Fruit fly (Drosophila melanogaster) whole organism, embryonic: ENCODE data around the gene hog.

Source experiments
- CG2712 ChIP-seq: fragments of 200-800 bp; optimal IDR thresholded peaks from 3 replicates; lab custom pipeline; 2019; ENCODE audit warnings: missing biosample characterization, mild to moderate bottlenecking, missing genetic modification characterization, moderate library complexity
- CG2875 ChIP-seq: fragments of 200-800 bp; sonication (Bioruptor generic); optimal IDR thresholded peaks from 2 replicates; lab custom pipeline; 2017; ENCODE audit warnings: missing biosample characterization, mild to moderate bottlenecking, missing genetic modification characterization, missing genetic modification reagents
- CG6689 ChIP-seq: fragments of 200-800 bp; sonication (Bioruptor generic); IDR thresholded peaks from 2 replicates; pipeline ENCODE4 v1.3.6; 2022; ENCODE audit warnings: missing biosample characterization, missing genetic modification characterization
- Dfd ChIP-seq, 2 experiments: fragments of >200 bp; optimal IDR thresholded peaks; 2 replicates each; lab custom pipeline; 2017; ENCODE audit warnings: missing biosample characterization in 2 of 2, missing genetic modification characterization in 2 of 2
- HHEX ChIP-seq: fragments of 200-800 bp; sonication (Bioruptor generic); optimal IDR thresholded peaks from 3 replicates; lab custom pipeline; 2017; ENCODE audit warnings: missing biosample characterization, mild to moderate bottlenecking, missing genetic modification characterization, missing genetic modification reagents
- Hsf ChIP-seq: fragments of 200-800 bp; sonication (Bioruptor generic); optimal IDR thresholded peaks from 3 replicates; lab custom pipeline; 2016; ENCODE audit warnings: missing biosample characterization, missing genetic modification characterization
- Max ChIP-seq: fragments of 200-800 bp; sonication (Bioruptor generic); optimal IDR thresholded peaks from 2 replicates; lab custom pipeline; 2016; ENCODE audit warnings: missing biosample characterization, mild to moderate bottlenecking, missing genetic modification characterization
- NC2β ChIP-seq: fragments of 200-800 bp; sonication (Bioruptor generic); optimal IDR thresholded peaks from 2 replicates; lab custom pipeline; 2016; ENCODE audit warnings: missing biosample characterization, missing genetic modification characterization
- Sin3A ChIP-seq: fragments of >200 bp; optimal IDR thresholded peaks from 2 replicates; lab custom pipeline; 2018
- Ssrp ChIP-seq: fragments of 200-800 bp; sonication (Bioruptor generic); optimal IDR thresholded peaks from 2 replicates; lab custom pipeline; 2018; ENCODE audit warnings: missing biosample characterization, mild to moderate bottlenecking, missing genetic modification characterization, moderate library complexity
- Trl ChIP-seq, 3 experiments: fragments of >200 bp in 2 of 3; fragments of 200-800 bp in 1 of 3; sonication (Bioruptor generic) in 1 of 3; optimal IDR thresholded peaks; 2 replicates in 1 of 3; 3 replicates in 2 of 3; lab custom pipeline; 2016 to 2017; ENCODE audit warnings: missing biosample characterization in 1 of 3, missing genetic modification characterization in 1 of 3
- br ChIP-seq: fragments of >200 bp; optimal IDR thresholded peaks from 2 replicates; lab custom pipeline; 2017
- cwo ChIP-seq: fragments of 200-800 bp; sonication (Bioruptor generic); optimal IDR thresholded peaks from 3 replicates; lab custom pipeline; 2017; ENCODE audit warnings: missing biosample characterization, missing genetic modification characterization, mild to moderate bottlenecking, moderate library complexity, missing genetic modification reagents
- nom ChIP-seq: fragments of 200-800 bp; sonication (Bioruptor generic); optimal IDR thresholded peaks from 2 replicates; lab custom pipeline; 2017; ENCODE audit warnings: missing biosample characterization, missing genetic modification characterization, mild to moderate bottlenecking, moderate library complexity, missing genetic modification reagents

- TF ChIP-seq cwo (GFP tag; lab: Kevin White, UChicago) (no peak), HHEX (GFP tag; lab: Kevin White, UChicago) (peak; percentile 20), Ssrp (tag; lab: Kevin White, UChicago) (peak; percentile 35), CG2875 (GFP tag; lab: Kevin White, UChicago) (no peak), Dfd (GFP tag; optimal IDR thresholded peaks at IDR 0.05; lab: Kevin White, UChicago) (no peak), Hsf (no peak), CG2712 (tag; lab: Kevin White, UChicago) (peak; percentile 54), Sin3A (no peak), Max (GFP tag; lab: Kevin White, UChicago) (no peak), NC2β (GFP tag; lab: Kevin White, UChicago) (no peak), nom (GFP tag; lab: Kevin White, UChicago) (no peak), Trl (optimal IDR thresholded peaks at IDR 0.05; lab: Kevin White, UChicago) (no peak), Trl (GFP tag; optimal IDR thresholded peaks at IDR 0.05; lab: Kevin White, UChicago) (no peak), CG6689 (GFP tag; lab: Robert Waterston, UW) (0 out of 2 replicates have a peak, but pooled peaks have one; percentile 14), br (lab: Kevin White, UChicago) (no peak)
These were observed 49.5 kb downstream of the hog start for dm6 chrX:14669233-14669632.
